Worm (Caenorhabditis elegans) whole organism, young adult: ENCODE measurements around the gene npr-34.
"Not testable (repeated sequence)": the region's sequence is repeated elsewhere in the genome, so short reads cannot be mapped to it uniquely, and the experiment has no call there.

Experiments used
- D2030.7 ChIP-seq: fragments of 200-800 bp; sonication (Bioruptor generic); IDR thresholded peaks from 2 replicates; pipeline ENCODE4 v1.3.6; 2022; ENCODE audit warnings: missing genetic modification reagents, missing genetic modification characterization, missing compliant biosample characterization
- F33H1.4 ChIP-seq: fragments of 200-800 bp; sonication (Bioruptor generic); IDR thresholded peaks from 2 replicates; pipeline ENCODE4 v1.3.6; 2022; ENCODE audit warnings: missing genetic modification reagents, missing genetic modification characterization, missing compliant biosample characterization
- F37B4.10 ChIP-seq: fragments of 200-800 bp; sonication (Bioruptor generic); IDR thresholded peaks from 2 replicates; pipeline ENCODE4 v1.3.6; 2022; ENCODE audit warnings: missing genetic modification characterization, missing compliant biosample characterization
- K12H6.12 ChIP-seq: fragments of 200-800 bp; sonication (Bioruptor generic); optimal IDR thresholded peaks from 2 replicates; lab custom pipeline; 2018; ENCODE audit warnings: mild to moderate bottlenecking, missing genetic modification characterization, missing compliant biosample characterization
- Y53F4B.3 ChIP-seq: fragments of 200-800 bp; sonication (Bioruptor generic); IDR thresholded peaks from 2 replicates; pipeline ENCODE4 v1.3.6; 2022; ENCODE audit warnings: missing genetic modification reagents, missing genetic modification characterization, missing compliant biosample characterization
- Y53G8AR.9 ChIP-seq: fragments of 200-800 bp; sonication (Bioruptor generic); conservative IDR thresholded peaks from 2 replicates; pipeline ENCODE4 v1.3.6; 2022; ENCODE audit warnings: missing genetic modification reagents, missing genetic modification characterization, missing compliant biosample characterization
- Y67H2A.10 ChIP-seq: fragments of 200-800 bp; sonication (Bioruptor generic); conservative IDR thresholded peaks from 2 replicates; pipeline ENCODE4 v1.3.6; 2022; ENCODE audit warnings: missing genetic modification reagents, missing genetic modification characterization, missing compliant biosample characterization
- ama-1 ChIP-seq, 3 experiments: fragments of 150-350 bp in 1 of 3; sonication (generic microtip) in 2 of 3; optimal IDR thresholded peaks; 2 replicates each; lab custom pipeline; 2014 to 2018; ENCODE audit warnings: missing biosample characterization in 2 of 3, missing genetic modification characterization in 2 of 3, missing genetic modification reagents in 2 of 3
- aptf-3 ChIP-seq: fragments of 200-800 bp; sonication (Bioruptor generic); IDR thresholded peaks from 2 replicates; pipeline ENCODE4 v1.3.6; 2022; ENCODE audit warnings: missing genetic modification characterization, missing compliant biosample characterization
- athp-1 ChIP-seq: sonication (generic microtip); optimal IDR thresholded peaks from 2 replicates; lab custom pipeline; 2017; ENCODE audit warnings: mild to moderate bottlenecking, missing genetic modification characterization, missing compliant biosample characterization
- attf-5 ChIP-seq: fragments of 200-800 bp; sonication (Bioruptor generic); optimal IDR thresholded peaks from 2 replicates; lab custom pipeline; 2018; ENCODE audit warnings: mild to moderate bottlenecking, missing genetic modification characterization, missing compliant biosample characterization
- attf-6 ChIP-seq: fragments of 200-800 bp; sonication (Bioruptor generic); IDR thresholded peaks from 2 replicates; pipeline ENCODE4 v1.3.6; 2022; ENCODE audit warnings: missing genetic modification reagents, missing genetic modification characterization, missing compliant biosample characterization
- bed-1 ChIP-seq: fragments of 200-800 bp; sonication (Bioruptor generic); IDR thresholded peaks from 2 replicates; pipeline ENCODE4 v1.3.6; 2022; ENCODE audit warnings: missing genetic modification reagents, missing genetic modification characterization, missing compliant biosample characterization
- dox-1 ChIP-seq: fragments of 200-800 bp; sonication (Bioruptor generic); IDR thresholded peaks from 2 replicates; pipeline ENCODE4 v1.3.6; 2022; ENCODE audit warnings: missing genetic modification reagents, missing genetic modification characterization, missing compliant biosample characterization
- dpl-1 ChIP-seq: fragments of 150-350 bp; optimal IDR thresholded peaks from 2 replicates; lab custom pipeline; 2014; ENCODE audit warnings: missing biosample characterization, missing genetic modification reagents, missing genetic modification characterization
- egrh-3 ChIP-seq: fragments of 200-800 bp; sonication (Bioruptor generic); IDR thresholded peaks from 2 replicates; pipeline ENCODE4 v1.3.6; 2022; ENCODE audit warnings: missing genetic modification reagents, missing genetic modification characterization, missing compliant biosample characterization
- ekl-4 ChIP-seq: fragments of 200-800 bp; sonication (Bioruptor generic); IDR thresholded peaks from 2 replicates; pipeline ENCODE4 v1.3.6; 2022; ENCODE audit warnings: missing genetic modification reagents, missing genetic modification characterization, missing compliant biosample characterization
- hmg-1.2 ChIP-seq: fragments of 200-800 bp; sonication (Bioruptor generic); IDR thresholded peaks from 2 replicates; pipeline ENCODE4 v1.3.6; 2022; ENCODE audit warnings: missing genetic modification reagents, missing genetic modification characterization, missing compliant biosample characterization
- hsf-1 ChIP-seq: fragments of 200-800 bp; sonication (Bioruptor generic); IDR thresholded peaks from 2 replicates; pipeline ENCODE4 v1.3.6; 2022; ENCODE audit warnings: missing genetic modification reagents, missing genetic modification characterization, missing compliant biosample characterization
- lin-26 ChIP-seq: fragments of 200-800 bp; sonication (Bioruptor generic); IDR thresholded peaks from 2 replicates; pipeline ENCODE4 v1.3.6; 2022; ENCODE audit warnings: missing genetic modification reagents, missing genetic modification characterization, missing compliant biosample characterization
- lin-35 ChIP-seq, 3 experiments: fragments of 150-350 bp in 2 of 3; sonication (generic microtip) in 1 of 3; optimal IDR thresholded peaks; 2 replicates each; lab custom pipeline; 2014 to 2018; ENCODE audit warnings: missing biosample characterization in 3 of 3, missing genetic modification characterization in 3 of 3, missing genetic modification reagents in 3 of 3
- madf-6 ChIP-seq: fragments of 200-800 bp; sonication (Bioruptor generic); IDR thresholded peaks from 2 replicates; pipeline ENCODE4 v1.3.6; 2022; ENCODE audit warnings: missing genetic modification reagents, missing genetic modification characterization, missing compliant biosample characterization
- mcd-1 ChIP-seq: fragments of 200-800 bp; sonication (Bioruptor generic); IDR thresholded peaks from 2 replicates; pipeline ENCODE4 v1.3.6; 2022; ENCODE audit warnings: missing genetic modification reagents, missing genetic modification characterization, missing compliant biosample characterization
- mel-28 ChIP-seq: sonication (generic microtip); optimal IDR thresholded peaks from 2 replicates; lab custom pipeline; 2016; ENCODE audit warnings: borderline replicate concordance, mild to moderate bottlenecking, missing genetic modification characterization, missing compliant biosample characterization
- mxl-1 ChIP-seq: sonication (generic microtip); optimal IDR thresholded peaks from 2 replicates; lab custom pipeline; 2016; ENCODE audit warnings: missing genetic modification characterization, missing compliant biosample characterization
- nfya-1 ChIP-seq: sonication (generic microtip); optimal IDR thresholded peaks from 2 replicates; lab custom pipeline; 2017; ENCODE audit warnings: antibody characterized with exemption, missing compliant biosample characterization, missing genetic modification characterization, borderline replicate concordance; ENCODE audit not compliant: insufficient read depth
- nfya-2 ChIP-seq: fragments of 200-800 bp; sonication (Bioruptor generic); IDR thresholded peaks from 2 replicates; pipeline ENCODE4 v1.3.6; 2022; ENCODE audit warnings: missing genetic modification reagents, missing genetic modification characterization, missing compliant biosample characterization
- nfyb-1 ChIP-seq: fragments of 200-800 bp; sonication (Bioruptor generic); IDR thresholded peaks from 2 replicates; pipeline ENCODE4 v1.3.6; 2022; ENCODE audit warnings: missing genetic modification reagents, missing genetic modification characterization, missing compliant biosample characterization
- nhr-80 ChIP-seq: sonication (generic microtip); optimal IDR thresholded peaks from 2 replicates; lab custom pipeline; 2016; ENCODE audit warnings: missing genetic modification characterization, missing compliant biosample characterization
- pbrm-1 ChIP-seq: fragments of 200-800 bp; sonication (Bioruptor generic); IDR thresholded peaks from 2 replicates; pipeline ENCODE4 v1.3.6; 2022; ENCODE audit warnings: missing genetic modification reagents, missing genetic modification characterization, missing compliant biosample characterization
- rcor-1 ChIP-seq: fragments of 200-800 bp; sonication (Bioruptor generic); IDR thresholded peaks from 2 replicates; pipeline ENCODE4 v1.3.6; 2022; ENCODE audit warnings: missing genetic modification reagents, missing genetic modification characterization, missing compliant biosample characterization
- snpc-3.4 ChIP-seq: sonication (generic microtip); optimal IDR thresholded peaks from 2 replicates; lab custom pipeline; 2017; ENCODE audit warnings: missing genetic modification characterization, mild to moderate bottlenecking, missing compliant biosample characterization, antibody characterized with exemption, moderate library complexity, missing genotype, missing genetic modification reagents
- snpc-4 ChIP-seq, 5 experiments: fragments of 150-350 bp in 1 of 5; sonication (generic microtip) in 4 of 5; optimal IDR thresholded peaks; 2 replicates each; lab custom pipeline; 2014 to 2018; ENCODE audit warnings: missing genetic modification characterization in 5 of 5, missing biosample characterization in 3 of 5, antibody characterized with exemption in 2 of 5, mild to moderate bottlenecking in 2 of 5, missing compliant biosample characterization in 2 of 5, missing genotype in 2 of 5, moderate library complexity in 2 of 5, missing genetic modification reagents in 1 of 5
- zfh-2 ChIP-seq: fragments of 200-800 bp; sonication (Bioruptor generic); conservative IDR thresholded peaks from 2 replicates; pipeline ENCODE4 v1.3.6; 2022; ENCODE audit warnings: missing genetic modification reagents, missing genetic modification characterization, missing compliant biosample characterization
- ztf-28 ChIP-seq: fragments of 200-800 bp; sonication (Bioruptor generic); IDR thresholded peaks from 2 replicates; pipeline ENCODE4 v1.3.6; 2022; ENCODE audit warnings: missing genetic modification reagents, missing genetic modification characterization, missing compliant biosample characterization
- ztf-3 ChIP-seq: fragments of 200-800 bp; sonication (Bioruptor generic); optimal IDR thresholded peaks from 2 replicates; lab custom pipeline; 2018; ENCODE audit warnings: mild to moderate bottlenecking, missing genetic modification characterization, missing compliant biosample characterization

The npr-34 gene

DNA sequence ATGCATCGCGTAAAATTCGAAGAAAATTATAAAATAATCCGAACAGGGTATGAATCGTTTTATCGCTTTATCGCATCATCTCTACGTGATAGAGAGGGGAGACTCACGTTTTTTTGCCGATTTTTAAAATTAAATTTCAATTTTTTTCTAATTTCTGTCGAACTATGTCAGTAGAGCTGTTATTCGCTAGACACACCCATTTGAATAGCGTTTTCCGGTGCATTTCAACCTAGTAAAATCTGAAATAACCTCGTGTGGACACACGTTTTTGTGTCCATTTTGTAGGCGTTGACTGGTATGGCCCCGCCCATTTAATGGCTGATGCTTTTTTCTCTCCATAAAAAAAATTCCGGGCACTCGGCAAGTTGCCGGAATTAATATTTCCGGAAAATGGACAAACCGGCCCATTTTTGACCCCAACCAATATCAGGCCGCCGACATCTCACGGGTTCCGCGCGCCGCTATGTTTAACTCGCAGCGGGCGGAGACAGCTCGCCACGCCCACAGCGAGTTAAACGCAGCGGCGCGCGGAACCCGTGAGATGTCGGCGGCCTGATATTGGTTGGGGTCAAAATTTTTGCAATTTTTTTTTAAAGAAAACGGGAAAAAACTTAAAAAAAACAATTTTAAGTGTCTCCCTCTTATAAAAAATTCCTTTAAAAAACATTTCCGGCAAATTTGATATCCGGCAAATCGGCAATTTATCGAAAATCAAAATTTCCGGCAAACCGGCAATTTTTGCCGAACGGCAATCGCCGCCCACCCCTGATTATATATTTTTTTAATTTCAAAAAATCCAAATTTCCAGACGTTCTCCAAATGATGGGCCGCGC is 34.1 kb upstream of the npr-34 start, which contains the start of gene Y54E2A.7:
Gene Y54E2A.7, minus strand, starts transcription at position 51 of the 833 bp plus-strand sequence.
- TF ChIP-seq hsf-1 (GFP tag; lab: Robert Waterston, UW), result no peak
- no peak for TF ChIP-seq snpc-4 (GFP tag; optimal IDR thresholded peaks at IDR 0.05; lab: Kevin White, UChicago)
- TF ChIP-seq snpc-4 (tag; optimal IDR thresholded peaks at IDR 0.05; lab: Kevin White, UChicago), result peak in 2 of 4 experiments; percentile 85 to 88
- TF ChIP-seq, all 124 proteins: peak for 1

DNA sequence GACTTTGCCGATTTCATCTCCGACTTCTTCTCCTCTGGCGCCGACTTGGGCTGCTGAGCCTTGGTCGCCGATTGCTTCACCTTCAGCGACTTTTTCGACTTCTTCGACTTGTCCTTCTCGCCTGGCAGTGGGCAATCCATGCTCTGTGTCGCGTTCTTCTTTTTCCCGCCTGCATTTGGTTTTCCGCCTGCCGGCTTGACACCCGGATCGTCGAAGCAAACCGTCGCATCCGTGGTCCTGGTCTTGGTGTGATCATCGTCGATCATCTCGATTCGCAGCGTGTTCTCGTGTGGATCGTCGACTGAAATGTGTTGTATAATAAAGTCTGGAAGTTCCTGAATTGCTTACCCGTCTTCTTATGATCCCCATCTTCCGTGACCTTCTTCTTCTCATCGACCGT is 33.1 kb upstream of the npr-34 start:
- TF ChIP-seq zfh-2 (peak; percentile 73), egrh-3 (GFP tag; lab: Robert Waterston, UW) (no peak)

DNA sequence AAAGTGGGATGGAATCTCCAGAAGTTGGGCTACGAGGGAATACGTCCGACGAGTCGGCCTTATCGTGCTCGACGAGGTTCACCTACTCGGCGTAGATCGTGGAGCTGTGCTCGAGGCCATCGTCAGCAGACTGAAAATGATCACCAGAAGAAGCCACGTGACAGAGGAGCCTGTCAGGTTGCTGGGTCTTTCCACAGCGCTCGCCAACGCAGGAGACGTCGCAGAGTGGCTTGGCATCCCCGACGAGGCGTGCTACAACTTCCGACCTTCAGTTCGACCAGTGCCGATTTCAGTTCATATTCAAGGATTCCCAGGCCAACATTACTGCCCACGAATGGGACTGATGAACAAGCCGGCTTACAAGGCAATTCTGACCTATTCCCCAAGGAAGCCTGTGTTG is 32.1 kb upstream of the npr-34 start:
- peak; percentile 59; the same call in 1 of the 2 replicates for TF ChIP-seq zfh-2
- no peak for TF ChIP-seq nfya-2 (GFP tag; lab: Robert Waterston, UW)
- no peak for TF ChIP-seq dpl-1 (GFP tag; lab: Kevin White, UChicago)

DNA sequence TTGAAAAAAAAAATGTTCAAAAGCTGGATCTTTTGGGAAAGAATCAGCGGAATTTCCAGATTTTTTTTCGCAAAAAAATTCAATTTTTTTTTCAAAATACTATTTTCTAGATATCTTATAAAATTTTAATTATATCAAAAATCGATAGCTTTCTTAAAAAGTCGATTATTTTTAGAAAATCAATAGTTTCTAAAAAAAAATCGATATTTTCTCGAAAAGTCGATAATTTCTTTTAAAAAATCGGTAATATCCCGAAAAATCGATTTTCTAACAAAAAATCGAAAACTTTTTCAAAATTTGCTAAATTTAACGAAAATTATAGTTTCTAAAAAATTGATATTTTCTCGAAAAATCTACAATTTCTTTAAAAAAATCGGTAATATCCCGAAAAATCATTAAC is 29.8 kb upstream of the npr-34 start:
- TF ChIP-seq athp-1 (tag; lab: Kevin White, UChicago) (no peak), aptf-3 (GFP tag; lab: Robert Waterston, UW) (no peak), ztf-3 (GFP tag; lab: Kevin White, UChicago) (no peak), snpc-3.4 (tag; lab: Kevin White, UChicago) (no peak), nfya-1 (tag; lab: Kevin White, UChicago) (no peak), nhr-80 (no peak), bed-1 (GFP tag; lab: Robert Waterston, UW) (no peak), Y53F4B.3 (GFP tag; lab: Robert Waterston, UW) (no peak), Y67H2A.10 (GFP tag; lab: Robert Waterston, UW) (no peak), mel-28 (no peak), ama-1 (optimal IDR thresholded peaks at IDR 0.05; lab: Kevin White, UChicago) (no peak), ama-1 (GFP tag; optimal IDR thresholded peaks at IDR 0.05; lab: Kevin White, UChicago) (no peak), F37B4.10 (GFP tag; lab: Robert Waterston, UW) (no peak), K12H6.12 (tag; lab: Kevin White, UChicago) (no peak), mxl-1 (no peak), attf-5 (no peak), lin-35 (GFP tag; optimal IDR thresholded peaks at IDR 0.05; lab: Kevin White, UChicago) (no peak)

DNA sequence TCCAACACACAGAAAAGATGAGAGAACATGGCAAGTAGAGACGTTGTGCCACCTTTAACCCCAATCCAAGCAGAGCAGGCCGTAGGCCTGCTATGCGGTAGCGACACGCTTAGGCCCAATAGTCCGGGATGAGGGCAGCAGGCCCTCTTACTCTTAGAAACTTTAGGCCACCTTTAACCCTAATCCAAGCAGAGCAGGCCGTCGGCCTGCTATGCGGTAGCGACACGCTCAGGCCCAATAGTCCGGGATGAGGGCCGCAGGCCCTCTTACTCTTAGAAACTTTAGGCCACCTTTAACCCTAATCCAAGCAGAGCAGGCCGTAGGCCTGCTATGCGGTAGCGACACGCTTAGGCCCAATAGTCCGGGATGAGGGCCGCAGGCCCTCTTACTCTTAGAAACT is 26.7 kb upstream of the npr-34 start:
- 0 out of 2 replicates have a peak, but pooled peaks have one; percentile 66 for TF ChIP-seq aptf-3 (GFP tag; lab: Robert Waterston, UW)

DNA sequence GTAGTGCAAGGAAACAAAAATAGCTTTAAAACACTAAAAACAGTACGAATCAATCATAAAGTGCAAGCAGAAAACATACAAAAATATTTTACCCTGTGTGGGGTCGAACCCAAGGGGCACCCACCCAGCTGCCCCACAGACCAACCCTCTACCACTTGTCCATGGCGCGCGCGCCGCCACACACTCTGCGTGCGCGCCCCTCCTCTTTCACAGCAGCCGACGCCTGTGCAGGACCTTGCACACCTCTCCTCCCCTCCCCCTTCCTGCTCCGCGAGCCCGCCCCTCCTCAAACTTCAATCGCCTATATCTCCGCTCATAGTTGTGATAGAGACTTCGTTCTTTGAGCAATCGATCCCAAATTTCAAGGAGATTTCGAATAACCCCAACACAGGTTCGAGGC is 23.5 kb upstream of the npr-34 start:
- TF ChIP-seq rcor-1 (GFP tag; lab: Robert Waterston, UW), result peak; percentile 74
- TF ChIP-seq dox-1 (GFP tag; lab: Robert Waterston, UW), result peak; percentile 87
- peak; percentile 72; the same call in 1 of the 2 replicates for TF ChIP-seq ekl-4 (GFP tag; lab: Robert Waterston, UW)
- peak; percentile 59; the same call in 1 of the 2 replicates for TF ChIP-seq ztf-28 (GFP tag; lab: Robert Waterston, UW)
- peak; percentile 71 for TF ChIP-seq madf-6
- TF ChIP-seq hmg-1.2 (GFP tag; lab: Robert Waterston, UW), result 0 out of 2 replicates have a peak, but pooled peaks have one; percentile 34
- peak; percentile 62; the same call in 1 of the 2 replicates for TF ChIP-seq hsf-1 (GFP tag; lab: Robert Waterston, UW)
- peak; percentile 65 for TF ChIP-seq F33H1.4
- peak; percentile 100 for TF ChIP-seq lin-26 (GFP tag; lab: Robert Waterston, UW)
- TF ChIP-seq Y53G8AR.9 (GFP tag; lab: Robert Waterston, UW), result peak; percentile 63; the same call in 1 of the 2 replicates
- TF ChIP-seq mcd-1 (GFP tag; lab: Robert Waterston, UW), result peak; percentile 80
- TF ChIP-seq snpc-4 (GFP tag; optimal IDR thresholded peaks at IDR 0.05; lab: Kevin White, UChicago), result not testable (repeated sequence)
- TF ChIP-seq snpc-4 (tag; optimal IDR thresholded peaks at IDR 0.05; lab: Kevin White, UChicago), result peak in 1 of 4 experiments; percentile 68
- peak; percentile 74; the same call in 1 of the 2 replicates for TF ChIP-seq nfyb-1 (GFP tag; lab: Robert Waterston, UW)
- TF ChIP-seq pbrm-1 (GFP tag; lab: Robert Waterston, UW), result peak; percentile 88
- TF ChIP-seq attf-6 (GFP tag; lab: Robert Waterston, UW), result peak; percentile 53; the same call in 1 of the 2 replicates
- TF ChIP-seq D2030.7 (GFP tag; lab: Robert Waterston, UW), result peak; percentile 95
- peak; percentile 99 for TF ChIP-seq egrh-3 (GFP tag; lab: Robert Waterston, UW)
